Fruit fly (Drosophila melanogaster): Measurements from ENCODE around the gene CG14135.

The CG14135 gene

DNA sequence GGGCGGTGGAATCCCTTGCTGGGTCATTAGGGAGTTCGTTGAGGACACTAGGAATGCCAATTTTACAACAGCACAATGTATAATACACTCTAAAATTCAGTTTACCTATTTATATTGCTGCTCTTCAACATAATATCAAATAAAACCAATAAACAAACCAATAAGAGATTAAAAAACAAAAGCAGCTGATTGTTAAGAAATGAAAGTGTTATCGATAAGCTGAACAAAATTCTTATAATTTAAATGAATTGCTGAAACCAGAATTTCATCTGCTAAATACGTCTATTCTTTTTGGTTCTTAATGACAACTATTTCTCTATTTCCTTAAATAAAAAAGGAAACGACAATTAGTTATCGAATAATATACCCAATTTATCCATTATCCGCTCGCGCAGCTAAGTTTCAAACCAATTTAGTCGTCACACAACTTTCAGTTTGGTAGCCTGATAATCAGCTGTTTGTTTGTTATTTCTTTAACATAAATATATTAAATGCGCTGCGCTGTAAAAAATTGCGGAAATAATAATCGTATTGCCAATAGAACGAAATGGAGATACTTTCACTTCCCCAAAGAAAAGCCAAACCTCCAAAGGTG, at the start of gene CG14135, which contains the start of gene Pldn:
Gene CG14135, plus strand, starts transcription at position 369 of the 595 bp plus-strand sequence.
Gene Pldn, minus strand, starts transcription at position 197 of the 595 bp plus-strand sequence.
- TF ChIP-seq CG8478 (optimal IDR thresholded peaks at IDR 0.05) (no peak), CTCF (optimal IDR thresholded peaks at IDR 0.05) (peak in 1 of 2 experiments; percentile 12)

DNA sequence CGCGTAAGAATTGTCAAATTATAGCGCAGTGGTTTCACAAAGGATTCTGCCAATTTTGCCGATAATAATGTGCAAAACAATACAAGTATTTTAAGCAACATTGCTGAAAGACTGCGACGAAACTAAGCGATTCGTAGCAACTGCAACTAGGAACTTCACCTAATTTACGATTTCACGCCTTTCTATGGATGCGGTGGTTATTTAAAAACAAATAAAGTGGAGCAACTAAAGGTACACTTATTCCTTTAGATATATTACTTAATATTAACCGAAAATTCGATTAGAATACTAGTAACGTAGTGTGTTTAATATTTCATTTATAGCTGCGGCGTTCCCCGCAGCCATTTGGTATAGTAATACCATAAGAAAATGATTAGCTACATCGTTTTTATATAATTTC, 45.4 kb upstream of the CG14135 start, which contains the start of gene CG6071:
Gene CG6071, minus strand, starts transcription at position 101 of the 400 bp plus-strand sequence.
- TF ChIP-seq CG8478 (optimal IDR thresholded peaks at IDR 0.05) (no peak), CTCF (optimal IDR thresholded peaks at IDR 0.05) (no peak)

DNA sequence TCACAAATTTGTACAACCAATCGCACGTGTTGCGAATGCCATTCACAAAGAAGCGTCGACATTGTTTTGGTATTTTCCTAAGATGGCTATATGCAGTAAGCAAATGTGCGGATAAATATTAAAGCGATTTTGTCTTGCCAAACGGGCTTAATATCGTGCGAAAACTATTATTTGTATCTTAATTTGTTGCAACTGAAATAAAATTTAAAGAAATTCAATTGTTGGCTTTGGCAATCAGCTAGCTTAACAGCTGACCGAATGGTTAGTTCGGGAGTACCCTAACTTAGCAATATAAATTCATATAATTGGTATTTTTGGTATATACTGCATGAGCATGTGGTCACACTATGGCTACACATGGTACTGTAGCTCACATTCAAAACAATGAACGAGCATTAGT, 43.0 kb upstream of the CG14135 start, which contains the start of the genes RIOK1 and Polr3H:
Gene RIOK1, minus strand, starts transcription at position 65 of the 400 bp plus-strand sequence.
Gene Polr3H, plus strand, starts transcription at position 347 of the 400 bp plus-strand sequence.
- TF ChIP-seq CG8478 (optimal IDR thresholded peaks at IDR 0.05) (no peak), CTCF (optimal IDR thresholded peaks at IDR 0.05) (no peak)

DNA sequence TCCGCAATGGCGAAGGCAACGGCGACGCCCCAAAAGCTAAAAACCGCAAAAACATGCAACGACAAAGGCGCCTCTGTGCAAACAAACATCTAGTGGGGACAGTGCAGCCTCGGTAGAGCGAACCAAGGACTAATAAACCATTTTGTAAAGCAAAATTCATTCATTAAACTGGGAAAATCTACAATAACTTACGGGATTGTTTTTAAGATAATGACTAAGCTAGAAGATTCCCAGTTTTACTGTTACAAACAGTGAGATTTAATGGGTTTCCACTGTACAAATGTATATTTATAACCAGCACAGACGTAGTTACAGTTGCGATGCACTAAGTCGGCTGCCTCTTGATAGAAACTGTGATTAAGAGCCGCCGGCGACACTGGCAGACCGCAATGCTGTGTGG, 35.2 kb upstream of the CG14135 start:
- TF ChIP-seq CG8478 (optimal IDR thresholded peaks at IDR 0.05) (no peak), CTCF (optimal IDR thresholded peaks at IDR 0.05) (no peak)

DNA sequence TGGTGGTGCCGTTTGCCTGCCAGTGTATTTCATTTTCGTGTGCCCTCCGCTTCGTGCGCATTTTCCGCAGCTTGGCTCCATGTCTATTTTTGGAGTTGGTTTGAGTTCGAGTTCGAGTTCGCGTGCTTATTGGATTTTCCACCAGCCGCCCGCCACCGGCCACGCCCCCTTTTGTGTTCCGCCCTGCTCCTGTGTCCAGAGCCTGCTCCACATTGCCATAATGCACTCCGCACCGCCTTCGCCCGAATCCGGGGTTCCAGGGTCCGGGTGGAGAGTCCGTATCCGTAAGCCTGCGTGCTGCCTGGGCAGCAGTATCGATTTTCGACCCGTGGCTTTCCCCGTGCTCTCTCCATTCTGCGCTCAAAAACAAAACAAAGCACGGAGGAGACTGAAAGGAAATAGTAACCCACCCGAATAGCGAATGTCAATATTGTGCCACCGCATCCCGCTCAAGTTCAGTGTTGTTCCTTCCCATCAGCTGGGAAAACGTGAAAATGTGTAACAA, 13.0 kb upstream of the CG14135 start:
- TF ChIP-seq CG8478 (optimal IDR thresholded peaks at IDR 0.05) (no peak), CTCF (optimal IDR thresholded peaks at IDR 0.05) (no peak)

DNA sequence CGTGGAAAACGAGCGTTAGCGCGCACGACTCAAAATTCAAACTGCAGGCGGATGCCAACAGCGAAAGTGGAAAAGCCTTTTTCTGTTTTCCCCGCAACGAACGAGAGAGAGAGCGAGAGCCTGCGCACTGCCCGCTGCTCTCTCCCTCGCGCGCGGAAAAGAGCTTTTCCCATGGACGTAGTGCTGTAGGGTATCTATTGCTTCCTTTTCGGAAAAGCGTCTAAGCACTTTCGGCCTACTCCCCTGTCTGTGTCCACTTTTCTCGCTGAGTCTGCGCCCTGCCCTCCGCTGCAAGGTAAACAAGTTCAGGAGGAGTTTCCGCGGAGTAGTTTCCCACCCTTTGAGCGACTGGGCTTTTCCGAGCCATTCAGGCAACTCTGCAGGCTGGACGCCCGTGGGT, 11.1 kb upstream of the CG14135 start, which contains the start of gene CG32085:
Gene CG32085, minus strand, starts transcription at position 47 of the 400 bp plus-strand sequence.
- TF ChIP-seq CTCF (optimal IDR thresholded peaks at IDR 0.05) (no peak), CG8478 (optimal IDR thresholded peaks at IDR 0.05) (no peak)

DNA sequence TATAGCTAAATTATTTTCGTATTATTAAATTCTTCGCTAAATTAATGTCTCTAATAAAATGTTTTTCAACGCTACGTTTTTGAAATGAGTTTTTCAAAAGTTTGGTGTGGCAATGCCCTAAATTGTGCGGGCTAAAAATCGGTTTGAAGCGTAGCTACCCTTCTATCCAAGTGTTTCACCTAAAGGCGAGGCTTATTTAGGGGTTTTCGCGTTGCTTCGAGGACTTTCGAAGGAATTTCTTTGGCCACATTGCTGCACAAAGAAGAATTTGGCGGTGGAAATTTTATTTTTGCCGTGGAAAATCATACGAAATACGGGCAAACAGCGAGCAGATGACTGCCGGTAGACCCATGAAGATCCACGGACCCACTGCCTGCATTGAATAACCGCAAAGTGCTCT, 9.6 kb upstream of the CG14135 start, which contains the start of gene TfIIEalpha:
Gene TfIIEalpha, plus strand, starts transcription at position 245 of the 400 bp plus-strand sequence.
- TF ChIP-seq CG8478 (optimal IDR thresholded peaks at IDR 0.05), result no peak
- peak; percentile 41 to 56 for TF ChIP-seq CTCF (optimal IDR thresholded peaks at IDR 0.05)

DNA sequence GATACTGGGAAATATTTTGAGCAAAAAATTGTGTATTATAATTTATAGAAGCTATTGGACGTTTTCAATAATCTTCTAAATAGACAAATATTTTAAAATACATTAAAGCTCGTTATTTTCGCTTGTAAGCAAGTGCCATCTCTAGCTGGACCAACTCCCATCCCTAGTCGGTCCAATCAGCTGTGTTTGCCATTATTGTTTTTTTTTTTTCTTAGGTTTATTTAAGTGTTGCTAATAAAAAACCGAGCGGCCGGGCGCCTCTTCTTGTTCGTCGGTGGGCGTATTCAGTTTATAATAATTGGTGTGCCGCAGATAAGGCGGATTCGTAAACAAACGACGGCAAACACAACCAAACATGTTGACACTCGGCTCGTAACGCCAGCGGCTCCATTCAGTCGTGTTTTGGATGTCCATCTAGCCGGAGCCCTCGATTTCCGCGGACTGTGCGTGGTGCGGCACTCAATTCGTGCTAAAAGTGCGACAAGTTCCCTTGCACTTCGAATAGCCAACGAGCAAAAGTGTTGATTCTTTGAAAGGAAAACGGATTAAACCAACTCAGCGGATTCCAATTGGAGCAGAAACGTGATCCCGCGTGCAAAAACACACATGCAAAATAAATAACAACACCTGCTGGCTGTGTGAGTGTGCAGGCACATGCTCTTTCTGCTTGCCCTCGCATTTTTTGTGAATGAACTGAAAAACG, 7.4 kb upstream of the CG14135 start, which contains the start of gene Sugb:
Gene Sugb, plus strand, starts transcription at position 162 of the 703 bp plus-strand sequence.
- TF ChIP-seq CG8478 (optimal IDR thresholded peaks at IDR 0.05) (no peak), CTCF (optimal IDR thresholded peaks at IDR 0.05) (no peak)

DNA sequence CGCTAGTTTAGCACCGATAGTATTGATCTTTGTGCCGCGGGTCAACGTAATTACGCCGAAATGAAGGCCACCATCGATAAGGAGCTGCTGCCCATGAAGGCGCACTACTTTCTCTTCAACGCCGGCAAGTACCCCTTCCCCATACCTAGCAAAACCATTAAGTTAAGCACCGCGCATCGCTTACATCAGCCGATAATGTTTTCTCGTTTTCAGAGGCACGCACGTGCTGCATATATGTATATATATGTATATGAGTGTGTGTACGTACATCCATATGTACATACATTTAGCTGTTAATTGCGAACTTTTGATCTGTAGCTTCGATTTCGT, 6.9 kb upstream of the CG14135 start:
- no peak for TF ChIP-seq CTCF (optimal IDR thresholded peaks at IDR 0.05)
- TF ChIP-seq CG8478 (optimal IDR thresholded peaks at IDR 0.05), result no peak

DNA sequence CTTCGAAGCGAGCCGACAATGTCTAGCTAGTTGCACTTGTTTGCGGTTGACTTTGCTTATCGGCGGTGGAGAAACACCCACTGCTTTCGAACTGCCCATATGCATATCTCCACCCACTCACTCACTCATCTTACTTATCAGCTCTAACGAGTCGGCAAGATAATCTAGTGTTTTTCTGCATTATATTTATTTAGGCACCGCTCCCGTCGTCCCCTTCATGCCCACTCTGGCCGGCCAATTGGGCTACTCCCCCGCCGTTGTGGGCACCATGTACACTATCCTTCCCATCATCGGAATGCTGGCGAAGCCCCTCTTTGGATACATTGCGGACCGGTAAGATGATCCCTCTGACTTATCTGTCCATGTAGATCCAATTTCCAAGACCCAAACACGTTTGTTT, 5.5 kb upstream of the CG14135 start:
- no peak for TF ChIP-seq CTCF (optimal IDR thresholded peaks at IDR 0.05)
- TF ChIP-seq CG8478 (optimal IDR thresholded peaks at IDR 0.05), result no peak

DNA sequence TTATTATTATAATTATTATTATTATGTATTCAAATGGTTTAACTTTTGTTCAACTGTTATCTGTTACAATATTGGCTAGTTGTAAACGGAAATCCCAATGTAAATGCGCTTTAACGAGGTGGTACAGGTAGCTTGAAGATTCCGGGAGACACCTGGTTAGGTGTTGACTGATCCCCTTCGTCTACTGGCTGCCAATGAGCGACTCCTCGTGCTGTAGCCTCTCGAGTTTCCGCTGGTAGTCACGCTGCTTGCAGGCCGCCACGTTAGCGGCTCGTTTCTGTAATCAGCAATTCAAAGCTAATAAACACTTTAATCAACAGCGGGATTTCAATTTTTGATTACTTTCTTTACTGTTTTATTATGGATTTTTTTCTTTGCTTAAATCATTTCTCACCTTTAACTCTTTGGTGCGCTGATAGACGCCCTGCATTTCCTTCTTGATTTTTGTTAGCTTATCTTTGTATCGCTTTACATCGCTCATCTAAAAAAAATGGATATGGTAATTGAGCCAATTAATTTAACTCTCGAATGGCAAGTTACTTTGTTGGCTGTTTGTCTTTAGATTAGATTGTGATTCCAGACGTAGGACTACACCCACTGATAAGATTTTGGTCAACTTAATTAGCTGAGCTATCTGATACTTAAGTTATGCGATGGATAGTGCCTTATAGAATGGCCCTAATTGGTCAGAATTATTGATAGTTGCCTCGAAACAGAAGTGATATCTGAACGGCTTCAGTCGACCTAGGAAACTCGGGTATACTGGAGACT, 1.4 kb upstream of the CG14135 start:
- TF ChIP-seq CTCF (optimal IDR thresholded peaks at IDR 0.05) (no peak), CG8478 (optimal IDR thresholded peaks at IDR 0.05) (no peak)

DNA sequence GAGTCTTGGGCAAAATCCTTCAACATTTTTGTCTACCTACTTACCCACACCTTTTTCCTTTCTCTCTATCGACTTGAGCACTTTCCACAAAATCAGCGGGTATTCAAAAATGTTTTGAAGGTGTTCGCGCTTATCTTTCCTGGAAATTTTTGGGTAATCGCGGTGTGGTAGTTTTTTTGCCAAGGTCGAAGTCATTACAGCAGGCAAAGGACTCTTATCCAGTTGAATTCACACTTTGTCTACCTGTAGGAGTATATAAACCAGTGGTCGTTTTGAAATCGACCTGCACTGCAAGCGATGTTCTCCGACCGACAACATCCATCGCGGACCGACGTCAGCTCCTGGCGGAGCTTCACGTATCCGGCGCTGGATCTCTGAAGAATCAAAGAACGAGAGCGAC, 1.5 kb downstream of the CG14135 start:
- no peak for TF ChIP-seq CTCF (optimal IDR thresholded peaks at IDR 0.05)
- TF ChIP-seq CG8478 (optimal IDR thresholded peaks at IDR 0.05), result no peak

DNA sequence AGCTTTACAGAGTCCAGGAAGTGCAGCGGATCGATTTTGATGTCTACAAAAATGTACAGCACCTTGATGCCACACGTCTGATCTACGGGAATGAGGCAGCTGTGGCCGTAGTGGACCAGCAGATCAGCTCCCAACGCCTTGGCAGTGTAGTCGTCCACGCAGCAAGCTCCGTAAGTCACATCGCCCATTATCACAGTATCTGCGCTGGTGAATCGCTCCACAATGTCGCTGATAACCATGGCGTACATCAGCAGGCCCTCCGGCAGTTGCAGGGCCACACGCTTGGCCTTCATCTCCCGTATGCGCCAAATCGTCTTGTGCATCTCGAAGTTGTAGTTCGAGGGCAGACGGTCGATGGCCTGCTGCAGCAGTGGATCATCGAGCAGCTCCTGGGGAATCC, 3.7 kb downstream of the CG14135 start:
- TF ChIP-seq CTCF (optimal IDR thresholded peaks at IDR 0.05) (no peak), CG8478 (optimal IDR thresholded peaks at IDR 0.05) (no peak)

DNA sequence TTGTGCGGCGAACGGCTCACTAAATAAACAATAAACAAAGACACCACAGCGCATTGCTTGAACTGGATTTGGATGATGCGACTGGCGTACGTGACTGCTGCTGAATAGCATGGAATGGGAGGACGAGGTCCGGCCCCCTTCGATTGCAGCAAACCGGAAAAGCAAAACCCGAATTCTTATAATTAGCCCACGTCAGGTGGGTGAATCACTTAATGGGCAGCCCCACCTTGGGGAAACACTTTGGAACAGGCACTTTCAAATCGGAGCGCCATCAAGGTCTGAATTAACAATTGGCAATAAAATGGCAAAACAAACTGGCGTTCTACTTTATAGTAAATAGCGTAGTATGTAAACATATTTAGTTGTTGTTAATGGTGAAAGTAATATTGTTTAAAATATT, 4.5 kb downstream of the CG14135 start:
- TF ChIP-seq CG8478 (optimal IDR thresholded peaks at IDR 0.05) (no peak), CTCF (optimal IDR thresholded peaks at IDR 0.05) (no peak)
